Worm (Caenorhabditis elegans): Measurements from ENCODE around the gene glf-1.

- no peak for TF ChIP-seq ztf-23 (GFP tag; IDR thresholded peaks at IDR 0.05)
- no peak for TF ChIP-seq tab-1 (GFP tag; IDR thresholded peaks at IDR 0.05)
- no peak for TF ChIP-seq ztf-29 (GFP tag; IDR thresholded peaks at IDR 0.05)
- TF ChIP-seq med-1 (GFP tag; optimal IDR thresholded peaks at IDR 0.05; ENCODE audit: insufficient read depth): no peak
- TF ChIP-seq cog-1 (tag; optimal IDR thresholded peaks at IDR 0.05): no peak
Observed at ce11 chrIV:5870072-5870471, 15.6 kb upstream of the glf-1 start, which contains the start of gene srv-17.

All from whole organism, midembryonic.